Worm (Caenorhabditis elegans) whole organism, midembryonic: ENCODE data around the gene Y116A8C.38.

Source experiments
- T22C8.4 ChIP-seq: fragments of 200-800 bp; sonication (Bioruptor generic); IDR thresholded peaks from 2 replicates; pipeline ENCODE4 v1.3.6; 2022; ENCODE audit warnings: missing genetic modification characterization, missing compliant biosample characterization
- cog-1 ChIP-seq: sonication (generic microtip); optimal IDR thresholded peaks from 2 replicates; lab custom pipeline; 2016; ENCODE audit warnings: missing genetic modification characterization, missing compliant biosample characterization
- flt-1 ChIP-seq: fragments of 200-800 bp; sonication (Bioruptor generic); IDR thresholded peaks from 2 replicates; pipeline ENCODE4 v1.3.6; 2022; ENCODE audit warnings: missing genetic modification characterization, missing compliant biosample characterization
- med-1 ChIP-seq: sonication (generic microtip); optimal IDR thresholded peaks from 2 replicates; lab custom pipeline; 2017; ENCODE audit warnings: missing genetic modification characterization, mild to moderate bottlenecking, missing compliant biosample characterization, antibody characterized with exemption, missing genetic modification reagents; ENCODE audit not compliant: insufficient read depth
- tab-1 ChIP-seq: fragments of 200-800 bp; sonication (Bioruptor generic); IDR thresholded peaks from 2 replicates; pipeline ENCODE4 v1.3.6; 2022; ENCODE audit warnings: missing genetic modification characterization, missing compliant biosample characterization
- ztf-23 ChIP-seq: fragments of 200-800 bp; sonication (Bioruptor generic); IDR thresholded peaks from 2 replicates; pipeline ENCODE4 v1.3.6; 2022; ENCODE audit warnings: missing genetic modification reagents, missing genetic modification characterization, missing compliant biosample characterization
- ztf-29 ChIP-seq: fragments of 200-800 bp; sonication (Bioruptor generic); IDR thresholded peaks from 2 replicates; pipeline ENCODE4 v1.3.6; 2022; ENCODE audit warnings: missing genetic modification reagents, missing genetic modification characterization, missing compliant biosample characterization

ce11 chrIV:17150871-17151270, 19.5 kb downstream of the Y116A8C.38 start, which contains the start of gene Y116A8C.40:
- TF ChIP-seq ztf-29 (GFP tag; lab: Robert Waterston, UW) (no peak), med-1 (GFP tag; lab: Kevin White, UChicago) (no peak), flt-1 (GFP tag; lab: Robert Waterston, UW) (no peak), T22C8.4 (GFP tag; lab: Robert Waterston, UW) (no peak), cog-1 (tag; lab: Kevin White, UChicago) (no peak), tab-1 (GFP tag; lab: Robert Waterston, UW) (no peak), ztf-23 (GFP tag; lab: Robert Waterston, UW) (no peak)
